Worm (Caenorhabditis elegans) whole organism, mixed stage, embryonic: ENCODE results near the gene bath-7.
A peak's percentile ranks its signal among the peaks of the same experiment; 100 is the strongest.
"Not testable (repeated sequence)": the region's sequence is repeated elsewhere in the genome, so short reads cannot be mapped to it uniquely, and the experiment has no call there.

Experiments
- M03D4.4 ChIP-seq: sonication (generic microtip); optimal IDR thresholded peaks from 2 replicates; lab custom pipeline; 2017; ENCODE audit warnings: mild to moderate bottlenecking, missing genetic modification characterization, missing compliant biosample characterization
- bed-3 ChIP-seq: fragments of 200-800 bp; sonication (Bioruptor generic); optimal IDR thresholded peaks from 3 replicates; lab custom pipeline; 2018; ENCODE audit warnings: mild to moderate bottlenecking, missing genetic modification characterization, moderate library complexity, missing compliant biosample characterization
- blmp-1 ChIP-seq: fragments of 150-350 bp; optimal IDR thresholded peaks from 2 replicates; lab custom pipeline; 2014; ENCODE audit warnings: missing biosample characterization, missing genetic modification characterization
- ceh-39 ChIP-seq: fragments of 150-350 bp; optimal IDR thresholded peaks from 2 replicates; lab custom pipeline; 2014; ENCODE audit warnings: missing biosample characterization, missing genetic modification characterization
- ceh-43 ChIP-seq: fragments of 200-800 bp; sonication (Bioruptor generic); optimal IDR thresholded peaks from 2 replicates; lab custom pipeline; 2018; ENCODE audit warnings: mild to moderate bottlenecking, missing genetic modification characterization, moderate library complexity, missing compliant biosample characterization
- ceh-83 ChIP-seq: fragments of 200-800 bp; sonication (Bioruptor generic); optimal IDR thresholded peaks from 2 replicates; lab custom pipeline; 2018; ENCODE audit warnings: mild to moderate bottlenecking, missing genetic modification characterization, missing compliant biosample characterization
- ces-1 ChIP-seq: fragments of 150-350 bp; optimal IDR thresholded peaks from 2 replicates; lab custom pipeline; 2014; ENCODE audit warnings: missing biosample characterization, missing genetic modification reagents, missing genetic modification characterization
- cnd-1 ChIP-seq: fragments of 200-800 bp; sonication (Bioruptor generic); optimal IDR thresholded peaks from 2 replicates; lab custom pipeline; 2018; ENCODE audit warnings: mild to moderate bottlenecking, missing genetic modification characterization, missing compliant biosample characterization
- drap-1 ChIP-seq: fragments of 200-800 bp; sonication (Bioruptor generic); optimal IDR thresholded peaks from 3 replicates; lab custom pipeline; 2018; ENCODE audit warnings: mild to moderate bottlenecking, missing genetic modification characterization, missing compliant biosample characterization
- elt-1 ChIP-seq: sonication (generic microtip); optimal IDR thresholded peaks from 2 replicates; lab custom pipeline; 2017; ENCODE audit warnings: missing genetic modification characterization, mild to moderate bottlenecking, missing compliant biosample characterization, antibody characterized with exemption, moderate library complexity, borderline replicate concordance; ENCODE audit not compliant: insufficient read depth
- elt-3 ChIP-seq: fragments of 150-350 bp; optimal IDR thresholded peaks from 2 replicates; lab custom pipeline; 2014; ENCODE audit warnings: missing biosample characterization, missing genetic modification characterization
- flh-1 ChIP-seq: fragments of 200-800 bp; sonication (Bioruptor generic); optimal IDR thresholded peaks from 2 replicates; lab custom pipeline; 2018; ENCODE audit warnings: mild to moderate bottlenecking, missing genetic modification characterization, moderate library complexity, missing compliant biosample characterization
- ham-2 ChIP-seq: fragments of 200-800 bp; sonication (Bioruptor generic); optimal IDR thresholded peaks from 2 replicates; lab custom pipeline; 2018; ENCODE audit warnings: mild to moderate bottlenecking, missing genetic modification characterization, missing compliant biosample characterization
- hlh-1 ChIP-seq: fragments of 150-350 bp; optimal IDR thresholded peaks from 2 replicates; lab custom pipeline; 2014; ENCODE audit warnings: missing biosample characterization, missing genetic modification reagents, missing genetic modification characterization
- lin-13 ChIP-seq: fragments of 150-350 bp; optimal IDR thresholded peaks from 2 replicates; lab custom pipeline; 2014; ENCODE audit warnings: missing biosample characterization, missing genetic modification characterization
- lin-32 ChIP-seq: fragments of 200-800 bp; sonication (Bioruptor generic); optimal IDR thresholded peaks from 2 replicates; lab custom pipeline; 2018; ENCODE audit warnings: mild to moderate bottlenecking, missing genetic modification characterization, missing compliant biosample characterization
- lsy-2 ChIP-seq: fragments of 150-350 bp; optimal IDR thresholded peaks from 2 replicates; lab custom pipeline; 2014; ENCODE audit warnings: missing biosample characterization, missing genetic modification characterization
- mab-5 ChIP-seq: fragments of 150-350 bp; optimal IDR thresholded peaks from 2 replicates; lab custom pipeline; 2014; ENCODE audit warnings: missing biosample characterization, missing genetic modification characterization
- mep-1 ChIP-seq: fragments of 150-350 bp; optimal IDR thresholded peaks from 2 replicates; lab custom pipeline; 2017; ENCODE audit warnings: missing biosample characterization, missing genetic modification reagents, missing genetic modification characterization, inconsistent platforms
- mls-2 ChIP-seq: sonication (generic microtip); optimal IDR thresholded peaks from 2 replicates; lab custom pipeline; 2016; ENCODE audit warnings: mild to moderate bottlenecking, missing genetic modification characterization, moderate library complexity, missing compliant biosample characterization
- nhr-12 ChIP-seq: fragments of 150-350 bp; optimal IDR thresholded peaks from 2 replicates; lab custom pipeline; 2014; ENCODE audit warnings: missing biosample characterization, missing genetic modification characterization
- nhr-2 ChIP-seq: fragments of 150-350 bp; optimal IDR thresholded peaks from 2 replicates; lab custom pipeline; 2014; ENCODE audit warnings: missing biosample characterization, missing genetic modification characterization
- nhr-237 ChIP-seq: fragments of 150-350 bp; optimal IDR thresholded peaks from 2 replicates; lab custom pipeline; 2014; ENCODE audit warnings: missing biosample characterization, missing genetic modification characterization
- nhr-28 ChIP-seq: fragments of 150-350 bp; optimal IDR thresholded peaks from 2 replicates; lab custom pipeline; 2014; ENCODE audit warnings: missing biosample characterization, missing genetic modification characterization
- nhr-76 ChIP-seq: sonication (generic microtip); optimal IDR thresholded peaks from 2 replicates; lab custom pipeline; 2017; ENCODE audit warnings: missing biosample characterization, missing genetic modification characterization
- pha-4 ChIP-seq: fragments of 150-350 bp; optimal IDR thresholded peaks from 2 replicates; lab custom pipeline; 2018; ENCODE audit warnings: missing biosample characterization, missing genetic modification reagents, missing genetic modification characterization
- sem-2 ChIP-seq: fragments of 200-800 bp; sonication (Bioruptor generic); optimal IDR thresholded peaks from 2 replicates; lab custom pipeline; 2018; ENCODE audit warnings: mild to moderate bottlenecking, missing genetic modification characterization, missing compliant biosample characterization
- sptf-1 ChIP-seq: sonication (generic microtip); optimal IDR thresholded peaks from 2 replicates; lab custom pipeline; 2017; ENCODE audit warnings: mild to moderate bottlenecking, missing genetic modification characterization, moderate library complexity, missing compliant biosample characterization
- tbx-8 ChIP-seq: fragments of 200-800 bp; sonication (Bioruptor generic); optimal IDR thresholded peaks from 2 replicates; lab custom pipeline; 2018; ENCODE audit warnings: mild to moderate bottlenecking, missing genetic modification characterization, moderate library complexity, missing compliant biosample characterization
- unc-120 ChIP-seq: sonication (generic microtip); optimal IDR thresholded peaks from 2 replicates; lab custom pipeline; 2017; ENCODE audit warnings: missing genetic modification characterization, missing compliant biosample characterization; ENCODE audit not compliant: poor library complexity, severe bottlenecking
- unc-39 ChIP-seq: fragments of 150-350 bp; optimal IDR thresholded peaks from 2 replicates; lab custom pipeline; 2014; ENCODE audit warnings: missing biosample characterization, missing genetic modification characterization

Gene bath-7

DNA sequence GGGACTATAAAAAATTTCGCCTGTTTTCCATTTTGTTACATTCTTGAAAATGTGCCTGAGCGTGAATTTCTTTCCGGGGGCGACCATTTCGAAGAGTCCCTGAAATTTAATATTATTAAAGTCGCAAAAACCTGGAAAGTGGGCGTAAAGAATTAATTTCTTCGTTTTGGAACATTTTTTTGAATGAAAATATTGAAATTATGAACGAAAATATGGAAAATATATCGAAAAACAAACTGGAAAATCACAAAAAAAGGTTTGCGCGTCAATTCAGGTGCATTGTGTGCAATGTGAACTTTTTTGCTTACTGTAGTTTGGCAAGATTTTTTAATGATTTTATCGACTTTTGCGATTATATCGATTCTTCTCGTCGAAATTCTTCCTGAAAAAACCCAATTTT lies at the start of gene bath-7:
bath-7 (minus strand) TSS at position 101 of the 400 bp plus-strand sequence.
- TF ChIP-seq elt-1 (tag; lab: Kevin White, UChicago): no peak

- not testable (repeated sequence) for TF ChIP-seq cnd-1 (tag; lab: Kevin White, UChicago); ces-1 (GFP tag; lab: Kevin White, UChicago); pha-4 (tag; lab: Kevin White, UChicago)
Observed at ce11 chrII:1955568-1955967, 34.6 kb upstream of the bath-7 start, which contains the start of gene math-49. TSS of gene math-49 (minus strand) at chrII:1955668.

DNA sequence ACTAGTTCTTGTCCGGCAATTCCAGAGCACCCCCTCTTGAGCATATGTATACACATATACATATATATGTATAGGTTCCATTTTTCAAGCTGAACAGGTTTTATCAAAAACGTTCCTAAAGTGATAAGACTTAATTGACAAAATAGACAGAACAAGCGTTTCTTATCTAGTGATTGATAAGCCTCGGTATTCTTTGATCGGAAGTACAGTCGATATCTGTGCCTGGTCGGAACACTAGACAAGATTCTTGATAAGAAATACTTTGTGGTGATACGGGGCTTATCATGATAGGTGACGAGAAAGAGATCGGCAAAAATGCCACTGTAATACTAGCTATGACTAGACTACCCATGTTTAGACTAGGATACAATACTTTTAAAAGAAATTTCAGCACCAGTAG lies 28.2 kb upstream of the bath-7 start:
- TF ChIP-seq elt-3 (peak; percentile 70), flh-1 (GFP tag; lab: Kevin White, UChicago) (no peak)

DNA sequence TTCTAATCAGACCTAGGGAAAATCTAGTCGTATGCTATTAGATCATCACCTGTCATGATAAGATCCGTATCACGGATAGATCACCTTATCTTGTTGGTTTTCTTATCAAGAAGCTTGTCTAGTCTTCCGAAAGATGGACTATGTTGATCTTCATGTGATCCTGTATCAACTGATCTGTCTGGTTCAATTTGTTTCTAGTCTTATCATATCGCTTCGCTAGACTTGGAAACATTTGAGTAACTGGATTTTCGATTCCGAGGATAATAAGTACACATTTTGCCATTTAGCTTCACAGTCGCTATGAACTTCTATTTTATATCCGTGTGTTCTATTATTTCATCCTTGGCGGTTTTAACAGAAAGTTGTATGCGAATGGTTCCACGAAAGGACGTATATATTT lies 27.5 kb upstream of the bath-7 start, which contains the start of gene ZK250.2:
ZK250.2 (plus strand) TSS at position 301 of the 400 bp plus-strand sequence.
- not testable (repeated sequence) for TF ChIP-seq nhr-28 (tag; lab: Kevin White, UChicago); flh-1 (GFP tag; lab: Kevin White, UChicago); lsy-2

ce11 chrII:1946427-1946826 lies 25.5 kb upstream of the bath-7 start, which contains the start of gene math-48:
TSS of gene math-48 (minus strand) at chrII:1946527.
- TF ChIP-seq mls-2 (no peak), nhr-237 (tag; lab: Kevin White, UChicago) (no peak), ceh-43 (GFP tag; lab: Kevin White, UChicago) (no peak), mab-5 (no peak), lin-32 (no peak), unc-120 (no peak)

DNA sequence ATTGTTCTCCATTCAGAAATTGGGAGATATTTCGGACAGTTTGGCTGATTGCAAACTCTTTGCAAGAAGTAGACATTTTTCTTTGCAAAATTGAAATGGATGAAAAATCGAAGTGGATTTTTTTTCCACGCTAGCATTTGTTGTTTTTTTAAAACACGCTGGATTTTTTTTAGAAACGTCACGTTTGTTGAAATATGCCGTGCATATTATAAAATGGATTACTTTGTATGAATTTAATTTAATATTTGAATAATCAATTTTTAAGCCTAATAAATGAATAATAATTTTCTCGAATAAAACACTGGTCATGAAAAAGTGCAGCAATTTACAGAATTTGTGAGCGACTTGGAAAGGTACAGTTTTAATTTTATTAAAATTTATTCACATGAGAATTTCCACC lies 24.2 kb upstream of the bath-7 start, which contains the start of gene ZK250.14:
ZK250.14 (minus strand) TSS at position 101 of the 400 bp plus-strand sequence.
- TF ChIP-seq lin-13 (tag; lab: Kevin White, UChicago) (no peak), sem-2 (no peak), sptf-1 (tag; lab: Kevin White, UChicago) (no peak), hlh-1 (tag; lab: Kevin White, UChicago) (no peak), nhr-28 (tag; lab: Kevin White, UChicago) (no peak), elt-3 (no peak), nhr-12 (tag; lab: Kevin White, UChicago) (no peak), drap-1 (GFP tag; lab: Kevin White, UChicago) (no peak), ceh-83 (GFP tag; lab: Kevin White, UChicago) (no peak)

DNA sequence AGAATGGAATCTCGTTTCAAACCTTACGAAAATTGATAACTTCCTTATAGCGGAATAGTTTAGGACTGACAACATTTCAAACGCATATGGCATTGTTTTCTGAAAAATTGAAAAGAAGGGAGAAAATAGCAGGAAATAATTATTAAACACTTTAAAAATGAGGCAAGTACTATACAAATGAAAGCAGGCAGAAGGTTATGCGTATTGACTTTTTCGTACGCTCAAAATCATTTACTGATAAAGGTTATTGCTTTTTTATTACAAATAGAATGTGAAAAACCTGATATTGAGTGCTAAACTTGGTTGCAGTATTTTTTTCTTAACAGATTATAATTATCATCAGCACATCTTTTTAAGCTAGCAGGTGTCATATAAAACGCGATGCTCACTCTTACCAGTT lies 18.7 kb upstream of the bath-7 start, which contains the start of gene ZK250.13:
ZK250.13 (minus strand) TSS at position 101 of the 400 bp plus-strand sequence.
- TF ChIP-seq cnd-1 (tag; lab: Kevin White, UChicago) (no peak), nhr-28 (tag; lab: Kevin White, UChicago) (no peak), ceh-39 (tag; lab: Kevin White, UChicago) (no peak), ceh-83 (GFP tag; lab: Kevin White, UChicago) (no peak), ham-2 (GFP tag; lab: Kevin White, UChicago) (no peak), ces-1 (GFP tag; lab: Kevin White, UChicago) (no peak), lin-32 (no peak), nhr-12 (tag; lab: Kevin White, UChicago) (no peak), nhr-76 (tag; lab: Kevin White, UChicago) (no peak), ceh-43 (GFP tag; lab: Kevin White, UChicago) (no peak), hlh-1 (tag; lab: Kevin White, UChicago) (no peak), unc-120 (no peak)

DNA sequence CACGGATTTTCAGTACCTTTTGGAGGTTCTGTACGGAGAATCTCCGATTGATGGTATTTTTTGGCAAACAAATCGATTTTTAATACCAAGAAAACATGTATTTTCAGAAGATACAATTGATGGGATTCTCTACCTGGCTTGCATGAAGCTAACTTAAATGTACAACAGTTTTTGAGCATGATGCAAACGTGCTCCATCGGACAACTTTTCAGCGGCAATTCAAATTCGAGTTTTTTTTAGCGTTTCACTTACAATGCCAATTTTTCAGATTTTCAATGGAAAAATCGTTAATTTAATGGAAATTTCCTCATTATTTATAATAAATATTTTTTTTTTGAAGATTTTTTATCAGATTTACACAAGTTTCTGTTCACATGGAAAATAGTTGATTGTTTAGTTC lies 7.7 kb upstream of the bath-7 start:
- no peak for TF ChIP-seq nhr-2 (tag; lab: Kevin White, UChicago)
- no peak for TF ChIP-seq nhr-28 (tag; lab: Kevin White, UChicago)
- no peak for TF ChIP-seq lsy-2
- TF ChIP-seq sptf-1 (tag; lab: Kevin White, UChicago): no peak
- no peak for TF ChIP-seq blmp-1
- TF ChIP-seq mab-5: no peak
- no peak for TF ChIP-seq M03D4.4 (tag; lab: Kevin White, UChicago)
- TF ChIP-seq bed-3 (GFP tag; lab: Kevin White, UChicago): no peak
- no peak for TF ChIP-seq unc-39 (tag; lab: Kevin White, UChicago)
- no peak for TF ChIP-seq mep-1 (tag; lab: Kevin White, UChicago)
- no peak for TF ChIP-seq elt-3
- no peak for TF ChIP-seq ces-1 (GFP tag; lab: Kevin White, UChicago)
- no peak for TF ChIP-seq tbx-8 (GFP tag; lab: Kevin White, UChicago)
- no peak for TF ChIP-seq ceh-39 (tag; lab: Kevin White, UChicago)
- no peak for TF ChIP-seq hlh-1 (tag; lab: Kevin White, UChicago)
- TF ChIP-seq nhr-76 (tag; lab: Kevin White, UChicago): no peak
- TF ChIP-seq ceh-83 (GFP tag; lab: Kevin White, UChicago): no peak
